Worm (Caenorhabditis elegans): ENCODE data around the gene H11L12.1.

ce11 chrX:17672256-17672655, 39.2 kb downstream of the H11L12.1 start:
- TF ChIP-seq klf-2 (GFP tag; conservative IDR thresholded peaks at IDR 0.05) = no peak
- TF ChIP-seq T22C8.4 (GFP tag; IDR thresholded peaks at IDR 0.05) = no peak
- no peak for TF ChIP-seq ztf-29 (GFP tag; IDR thresholded peaks at IDR 0.05)
- TF ChIP-seq flt-1 (GFP tag; IDR thresholded peaks at IDR 0.05) = no peak
- TF ChIP-seq tab-1 (GFP tag; IDR thresholded peaks at IDR 0.05) = no peak
- TF ChIP-seq ref-1 (GFP tag; conservative IDR thresholded peaks at IDR 0.05) = no peak
- TF ChIP-seq ztf-23 (GFP tag; IDR thresholded peaks at IDR 0.05) = no peak
